Worm (Caenorhabditis elegans): ENCODE measurements around the gene col-9.

The col-9 gene

ce11 chrX:13544544-13545021 is 45.3 kb upstream of the col-9 start:
- TF ChIP-seq ama-1 (optimal IDR thresholded peaks at IDR 0.05): peak; percentile 78
- no peak for TF ChIP-seq mbf-1 (tag; optimal IDR thresholded peaks at IDR 0.05)
- TF ChIP-seq unc-55 (GFP tag; optimal IDR thresholded peaks at IDR 0.05): peak; percentile 81
- TF ChIP-seq nhr-21 (tag; optimal IDR thresholded peaks at IDR 0.05): peak; percentile 60
- peak; percentile 2 for TF ChIP-seq nhr-25 (tag; optimal IDR thresholded peaks at IDR 0.05)
- peak; percentile 3 for TF ChIP-seq crh-2 (tag; optimal IDR thresholded peaks at IDR 0.05)
- TF ChIP-seq mdl-1 (tag; optimal IDR thresholded peaks at IDR 0.05): no peak

ce11 chrX:13550890-13551289 is 38.9 kb upstream of the col-9 start, which contains the start of gene odr-1:
Gene odr-1 (minus strand): TSS chrX:13550990.
- TF ChIP-seq sma-3 (GFP tag; optimal IDR thresholded peaks at IDR 0.05): no peak
- TF ChIP-seq nhr-10 (tag; optimal IDR thresholded peaks at IDR 0.05): no peak
- TF ChIP-seq unc-62 (GFP tag; optimal IDR thresholded peaks at IDR 0.05): no peak
- no peak for TF ChIP-seq nhr-12 (tag; optimal IDR thresholded peaks at IDR 0.05)
- no peak for TF ChIP-seq nhr-11 (tag; optimal IDR thresholded peaks at IDR 0.05)
- TF ChIP-seq F13H6.1 (tag; optimal IDR thresholded peaks at IDR 0.05): no peak
- no peak for TF ChIP-seq lin-39 (tag; optimal IDR thresholded peaks at IDR 0.05)

ce11 chrX:13555098-13555497 is 34.7 kb upstream of the col-9 start:
- no peak for TF ChIP-seq dmd-4 (tag; optimal IDR thresholded peaks at IDR 0.05)
- TF ChIP-seq nhr-129 (tag; optimal IDR thresholded peaks at IDR 0.05): peak; percentile 61
- peak; percentile 64 for TF ChIP-seq sma-9 (GFP tag; optimal IDR thresholded peaks at IDR 0.05)
- TF ChIP-seq sma-9 (tag; optimal IDR thresholded peaks at IDR 0.05): no peak
- peak; percentile 68 for TF ChIP-seq F13H6.1 (tag; optimal IDR thresholded peaks at IDR 0.05)
- no peak for TF ChIP-seq nhr-25 (tag; optimal IDR thresholded peaks at IDR 0.05)

- TF ChIP-seq zag-1 (tag; optimal IDR thresholded peaks at IDR 0.05) (no peak), ztf-1 (GFP tag; conservative IDR thresholded peaks at IDR 0.05) (no peak), nhr-12 (tag; optimal IDR thresholded peaks at IDR 0.05) (no peak), nhr-21 (tag; optimal IDR thresholded peaks at IDR 0.05) (no peak), lin-11 (tag; optimal IDR thresholded peaks at IDR 0.05) (no peak), sma-3 (GFP tag; optimal IDR thresholded peaks at IDR 0.05) (no peak), egl-27 (tag; optimal IDR thresholded peaks at IDR 0.05) (no peak), ztf-4 (tag; optimal IDR thresholded peaks at IDR 0.05) (no peak), nhr-25 (tag; optimal IDR thresholded peaks at IDR 0.05) (no peak), sem-4 (tag; optimal IDR thresholded peaks at IDR 0.05) (no peak)
These were observed 33.8 kb upstream of the col-9 start, which contains the start of gene glb-20 for ce11 chrX:13556066-13556465. Gene glb-20 (minus strand): TSS chrX:13556166.

DNA sequence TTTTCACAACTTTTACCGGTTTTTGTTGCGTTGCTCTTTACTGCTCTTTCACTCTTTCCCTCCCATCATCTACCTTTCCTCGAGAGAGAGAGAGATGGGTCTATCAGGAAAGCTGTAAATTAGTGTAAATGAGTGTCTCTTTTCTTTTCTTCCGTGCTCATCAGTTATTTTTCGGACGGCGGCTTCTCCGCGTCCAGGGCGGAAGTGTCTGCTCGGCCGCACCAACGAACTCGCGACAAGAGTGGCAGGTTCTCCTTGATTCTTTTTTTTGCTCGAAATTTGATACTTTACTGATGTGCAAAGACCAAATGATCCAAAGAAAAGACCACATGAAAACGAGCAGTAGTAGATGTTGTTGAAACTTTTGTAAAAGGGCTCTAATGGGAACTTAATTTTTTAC is 31.2 kb upstream of the col-9 start:
- no peak for TF ChIP-seq mab-5 (tag; optimal IDR thresholded peaks at IDR 0.05)
- no peak for TF ChIP-seq peb-1 (tag; optimal IDR thresholded peaks at IDR 0.05)
- no peak for TF ChIP-seq ZK546.5 (tag; optimal IDR thresholded peaks at IDR 0.05)
- peak; percentile 39 for TF ChIP-seq sma-9 (GFP tag; optimal IDR thresholded peaks at IDR 0.05)
- no peak for TF ChIP-seq sma-9 (tag; optimal IDR thresholded peaks at IDR 0.05)
- TF ChIP-seq F13H6.1 (tag; optimal IDR thresholded peaks at IDR 0.05): peak; percentile 77
- no peak for TF ChIP-seq crh-2 (tag; optimal IDR thresholded peaks at IDR 0.05)

DNA sequence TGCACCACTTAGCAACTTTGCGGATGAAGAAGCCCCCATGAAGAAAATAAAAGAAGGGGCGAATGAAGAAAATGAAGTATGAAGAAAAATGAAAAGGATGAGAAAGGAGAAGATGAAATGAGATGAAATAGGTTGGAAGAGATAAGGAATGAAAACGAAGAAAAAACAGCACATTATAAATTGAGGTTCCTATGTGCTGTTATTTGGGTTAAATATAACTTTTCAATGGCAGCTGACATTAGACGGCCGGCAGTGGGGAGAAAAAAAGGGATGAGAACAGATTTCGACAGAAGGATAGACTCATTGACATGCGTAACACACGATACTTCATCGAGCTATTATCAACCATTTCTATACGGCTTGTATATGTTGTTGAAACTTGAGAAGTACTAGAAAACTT is 27.9 kb upstream of the col-9 start:
- TF ChIP-seq nhr-12 (tag; optimal IDR thresholded peaks at IDR 0.05) (no peak), F13H6.1 (tag; optimal IDR thresholded peaks at IDR 0.05) (peak; percentile 65), ztf-11 (tag; optimal IDR thresholded peaks at IDR 0.05) (no peak), C34F6.9 (tag; optimal IDR thresholded peaks at IDR 0.05) (peak; percentile 18), ztf-1 (GFP tag; conservative IDR thresholded peaks at IDR 0.05) (no peak), alr-1 (tag; optimal IDR thresholded peaks at IDR 0.05) (no peak), nhr-6 (tag; optimal IDR thresholded peaks at IDR 0.05) (no peak), nhr-237 (tag; optimal IDR thresholded peaks at IDR 0.05) (no peak), nhr-11 (tag; optimal IDR thresholded peaks at IDR 0.05) (no peak), sem-4 (tag; optimal IDR thresholded peaks at IDR 0.05) (no peak), mab-5 (tag; optimal IDR thresholded peaks at IDR 0.05) (peak; percentile 28), unc-55 (GFP tag; optimal IDR thresholded peaks at IDR 0.05) (no peak), sma-9 (GFP tag; optimal IDR thresholded peaks at IDR 0.05) (peak; percentile 72), sma-9 (tag; optimal IDR thresholded peaks at IDR 0.05) (no peak), unc-39 (tag; optimal IDR thresholded peaks at IDR 0.05) (no peak), lin-39 (tag; optimal IDR thresholded peaks at IDR 0.05) (no peak), elt-3 (tag; optimal IDR thresholded peaks at IDR 0.05) (no peak), aly-2 (tag; optimal IDR thresholded peaks at IDR 0.05) (no peak), lsy-2 (tag; optimal IDR thresholded peaks at IDR 0.05) (peak in 1 of 2 experiments; percentile 15), peb-1 (tag; optimal IDR thresholded peaks at IDR 0.05) (no peak), snpc-4 (tag; optimal IDR thresholded peaks at IDR 0.05) (no peak), mdl-1 (tag; optimal IDR thresholded peaks at IDR 0.05) (no peak), nhr-25 (tag; optimal IDR thresholded peaks at IDR 0.05) (no peak), skn-1 (tag; optimal IDR thresholded peaks at IDR 0.05) (no peak), nhr-77 (tag; optimal IDR thresholded peaks at IDR 0.05) (no peak), ceh-82 (tag; optimal IDR thresholded peaks at IDR 0.05) (no peak)

All from whole organism, L2 larva.